Fruit fly (Drosophila melanogaster) whole organism, embryonic: ENCODE results near the gene CG46301.
A peak's percentile ranks its signal among the peaks of the same experiment; 100 is the strongest.

ENCODE experiments used
- B-H2 ChIP-seq: fragments of 200-800 bp; sonication (Bioruptor generic); optimal IDR thresholded peaks from 2 replicates; lab custom pipeline; 2018; ENCODE audit warnings: missing biosample characterization, mild to moderate bottlenecking, missing genetic modification characterization
- Bdp1 ChIP-seq: fragments of 200-800 bp; sonication (Bioruptor generic); optimal IDR thresholded peaks from 3 replicates; lab custom pipeline; 2016; ENCODE audit warnings: missing biosample characterization, missing genetic modification characterization
- Bgb ChIP-seq: fragments of 200-800 bp; sonication (Bioruptor generic); IDR thresholded peaks from 2 replicates; pipeline ENCODE4 v1.3.6; 2022; ENCODE audit warnings: missing biosample characterization, missing genetic modification characterization; ENCODE audit not compliant: partially characterized antibody
- BtbVII ChIP-seq: fragments of 200-800 bp; sonication (Bioruptor generic); optimal IDR thresholded peaks from 3 replicates; lab custom pipeline; 2017; ENCODE audit warnings: missing biosample characterization, mild to moderate bottlenecking, missing genetic modification characterization
- CG10274 ChIP-seq: fragments of 200-800 bp; sonication (Bioruptor generic); optimal IDR thresholded peaks from 3 replicates; lab custom pipeline; 2017; ENCODE audit warnings: missing biosample characterization, mild to moderate bottlenecking, missing genetic modification characterization
- CG10366 ChIP-seq: fragments of 200-800 bp; sonication (Bioruptor generic); IDR thresholded peaks from 2 replicates; pipeline ENCODE4 v1.3.6; 2022; ENCODE audit warnings: missing biosample characterization, missing genetic modification characterization
- CG12071 ChIP-seq: fragments of 200-800 bp; sonication (Bioruptor generic); optimal IDR thresholded peaks from 3 replicates; lab custom pipeline; 2018; ENCODE audit warnings: missing biosample characterization, mild to moderate bottlenecking, missing genetic modification characterization
- CG1529 ChIP-seq: fragments of 200-800 bp; sonication (Bioruptor generic); optimal IDR thresholded peaks from 3 replicates; lab custom pipeline; 2018; ENCODE audit warnings: missing biosample characterization, missing genetic modification characterization
- CG1602 ChIP-seq: fragments of 200-800 bp; sonication (Bioruptor generic); optimal IDR thresholded peaks from 3 replicates; lab custom pipeline; 2016; ENCODE audit warnings: missing biosample characterization, missing genetic modification characterization
- CG17829 ChIP-seq: fragments of 200-800 bp; optimal IDR thresholded peaks from 2 replicates; lab custom pipeline; 2019; ENCODE audit warnings: missing biosample characterization, mild to moderate bottlenecking, missing genetic modification characterization, moderate library complexity
- CG2875 ChIP-seq: fragments of 200-800 bp; sonication (Bioruptor generic); optimal IDR thresholded peaks from 2 replicates; lab custom pipeline; 2017; ENCODE audit warnings: missing biosample characterization, mild to moderate bottlenecking, missing genetic modification characterization, missing genetic modification reagents
- CG6254 ChIP-seq: fragments of 200-800 bp; sonication (Bioruptor generic); optimal IDR thresholded peaks from 3 replicates; lab custom pipeline; 2017; ENCODE audit warnings: mild to moderate bottlenecking, missing biosample characterization, missing genetic modification reagents, missing genetic modification characterization
- CG6765 ChIP-seq: fragments of 200-800 bp; sonication (Bioruptor generic); optimal IDR thresholded peaks from 3 replicates; lab custom pipeline; 2017; ENCODE audit warnings: missing biosample characterization, mild to moderate bottlenecking, missing genetic modification characterization
- CG7745 ChIP-seq: fragments of 200-800 bp; sonication (Bioruptor generic); optimal IDR thresholded peaks from 2 replicates; lab custom pipeline; 2018; ENCODE audit warnings: missing biosample characterization, mild to moderate bottlenecking, missing genetic modification characterization, moderate library complexity
- CG9932 ChIP-seq: fragments of 200-800 bp; sonication (Bioruptor generic); IDR thresholded peaks from 2 replicates; pipeline ENCODE4 v1.3.6; 2022; ENCODE audit warnings: missing biosample characterization, missing genetic modification characterization
- CTCF ChIP-seq: fragments of 200-800 bp; sonication (Bioruptor generic); optimal IDR thresholded peaks from 2 replicates; lab custom pipeline; 2017; ENCODE audit warnings: missing biosample characterization, mild to moderate bottlenecking, missing genetic modification characterization, moderate library complexity
- Ets65A ChIP-seq: fragments of 200-800 bp; sonication (Bioruptor generic); peaks from one replicate; lab custom pipeline; 2016; ENCODE audit warnings: missing biosample characterization, missing genetic modification characterization
- Fer3 ChIP-seq: fragments of 200-800 bp; sonication (Bioruptor generic); optimal IDR thresholded peaks from 2 replicates; lab custom pipeline; 2018; ENCODE audit warnings: missing biosample characterization, mild to moderate bottlenecking, missing genetic modification characterization, moderate library complexity
- H15 ChIP-seq: fragments of 200-800 bp; sonication (Bioruptor generic); IDR thresholded peaks from 3 replicates; pipeline ENCODE4 v1.3.6; 2022; ENCODE audit warnings: missing biosample characterization, missing genetic modification characterization
- HLHmδ ChIP-seq: fragments of 200-800 bp; sonication (Bioruptor generic); optimal IDR thresholded peaks from 2 replicates; lab custom pipeline; 2018; ENCODE audit warnings: missing biosample characterization, mild to moderate bottlenecking, missing genetic modification characterization, moderate library complexity
- Hmx ChIP-seq: fragments of 200-800 bp; sonication (Bioruptor generic); optimal IDR thresholded peaks from 2 replicates; lab custom pipeline; 2016; ENCODE audit warnings: missing biosample characterization, missing genetic modification characterization
- Mad ChIP-seq: fragments of 200-800 bp; sonication (Bioruptor generic); optimal IDR thresholded peaks from 2 replicates; lab custom pipeline; 2016; ENCODE audit warnings: missing biosample characterization, missing genetic modification characterization
- Oli ChIP-seq: fragments of 200-800 bp; sonication (Bioruptor generic); optimal IDR thresholded peaks from 2 replicates; lab custom pipeline; 2018; ENCODE audit warnings: missing biosample characterization, mild to moderate bottlenecking, missing genetic modification characterization, moderate library complexity
- Ptx1 ChIP-seq: fragments of 200-800 bp; sonication (Bioruptor generic); IDR thresholded peaks from 2 replicates; pipeline ENCODE4 v1.3.6; 2022; ENCODE audit warnings: missing biosample characterization, missing genetic modification characterization
- Rfx ChIP-seq: fragments of 200-800 bp; sonication (Bioruptor generic); IDR thresholded peaks from 2 replicates; pipeline ENCODE4 v1.3.6; 2022; ENCODE audit warnings: missing biosample characterization, missing genetic modification characterization
- Six4 ChIP-seq: fragments of 200-800 bp; sonication (Bioruptor generic); optimal IDR thresholded peaks from 2 replicates; lab custom pipeline; 2016; ENCODE audit warnings: missing biosample characterization, missing genetic modification characterization
- Sox102F ChIP-seq: fragments of 200-800 bp; sonication (Bioruptor generic); optimal IDR thresholded peaks from 2 replicates; lab custom pipeline; 2018; ENCODE audit warnings: missing biosample characterization, mild to moderate bottlenecking, missing genetic modification characterization, moderate library complexity
- Sry-β ChIP-seq: fragments of 200-800 bp; sonication (Bioruptor generic); optimal IDR thresholded peaks from 2 replicates; lab custom pipeline; 2018; ENCODE audit warnings: missing biosample characterization, mild to moderate bottlenecking, missing genetic modification characterization, moderate library complexity
- az2 ChIP-seq: fragments of 200-800 bp; sonication (Bioruptor generic); optimal IDR thresholded peaks from 3 replicates; lab custom pipeline; 2016; ENCODE audit warnings: missing biosample characterization, missing genetic modification characterization
- br ChIP-seq: fragments of >200 bp; optimal IDR thresholded peaks from 2 replicates; lab custom pipeline; 2017
- bsh ChIP-seq, 2 experiments: fragments of 200-800 bp; sonication (Bioruptor generic); optimal IDR thresholded peaks; 2 replicates each; lab custom pipeline; 2017 to 2018; ENCODE audit warnings: mild to moderate bottlenecking in 2 of 2, missing biosample characterization in 2 of 2, missing genetic modification characterization in 2 of 2, moderate library complexity in 1 of 2
- btn ChIP-seq: fragments of 200-800 bp; sonication (Bioruptor generic); optimal IDR thresholded peaks from 2 replicates; lab custom pipeline; 2016; ENCODE audit warnings: missing biosample characterization, missing genetic modification characterization
- ci ChIP-seq: fragments of 200-800 bp; sonication (Bioruptor generic); IDR thresholded peaks from 3 replicates; pipeline ENCODE4 v1.3.6; 2022; ENCODE audit warnings: missing biosample characterization, missing genetic modification characterization
- crol ChIP-seq: fragments of 200-800 bp; sonication (Bioruptor generic); IDR thresholded peaks from 2 replicates; pipeline ENCODE4 v1.3.6; 2022; ENCODE audit warnings: missing biosample characterization, missing genetic modification characterization
- dysf ChIP-seq: fragments of 200-800 bp; sonication (Bioruptor generic); IDR thresholded peaks from 3 replicates; pipeline ENCODE4 v1.3.6; 2022; ENCODE audit warnings: missing biosample characterization, missing genetic modification characterization
- exex ChIP-seq: fragments of 200-800 bp; sonication (Bioruptor generic); optimal IDR thresholded peaks from 4 replicates; lab custom pipeline; 2018; ENCODE audit warnings: missing biosample characterization, mild to moderate bottlenecking, missing genetic modification characterization, moderate library complexity
- fd96Cb ChIP-seq: fragments of 200-800 bp; sonication (Bioruptor generic); optimal IDR thresholded peaks from 2 replicates; lab custom pipeline; 2018; ENCODE audit warnings: missing biosample characterization, mild to moderate bottlenecking, missing genetic modification characterization, moderate library complexity
- ftz-f1 ChIP-seq: fragments of 200-800 bp; sonication (Bioruptor generic); optimal IDR thresholded peaks from 2 replicates; lab custom pipeline; 2016; ENCODE audit warnings: missing biosample characterization, missing genetic modification characterization
- gcm2 ChIP-seq: fragments of 200-800 bp; sonication (Bioruptor generic); optimal IDR thresholded peaks from 2 replicates; lab custom pipeline; 2016; ENCODE audit warnings: missing biosample characterization, missing genetic modification characterization
- her ChIP-seq: fragments of 200-800 bp; sonication (Bioruptor generic); optimal IDR thresholded peaks from 2 replicates; lab custom pipeline; 2016; ENCODE audit warnings: missing biosample characterization, missing genetic modification characterization
- jumu ChIP-seq: fragments of 200-800 bp; sonication (Bioruptor generic); optimal IDR thresholded peaks from 3 replicates; lab custom pipeline; 2016; ENCODE audit warnings: missing biosample characterization, missing genetic modification characterization
- lbe ChIP-seq: fragments of 200-800 bp; sonication (Bioruptor generic); optimal IDR thresholded peaks from 2 replicates; lab custom pipeline; 2016; ENCODE audit warnings: missing biosample characterization, mild to moderate bottlenecking, missing genetic modification characterization
- phol ChIP-seq: fragments of 200-800 bp; sonication (Bioruptor generic); optimal IDR thresholded peaks from 3 replicates; lab custom pipeline; 2018; ENCODE audit warnings: missing biosample characterization, mild to moderate bottlenecking, missing genetic modification characterization, moderate library complexity
- pros ChIP-seq: fragments of 200-800 bp; sonication (Bioruptor generic); optimal IDR thresholded peaks from 3 replicates; lab custom pipeline; 2019; ENCODE audit warnings: missing biosample characterization, mild to moderate bottlenecking, missing genetic modification characterization, moderate library complexity
- pzg ChIP-seq: fragments of 200-800 bp; sonication (Bioruptor generic); optimal IDR thresholded peaks from 3 replicates; lab custom pipeline; 2018; ENCODE audit warnings: missing biosample characterization, mild to moderate bottlenecking, missing genetic modification characterization, moderate library complexity
- repo ChIP-seq: fragments of 200-800 bp; sonication (Bioruptor generic); optimal IDR thresholded peaks from 2 replicates; lab custom pipeline; 2016; ENCODE audit warnings: missing biosample characterization, missing genetic modification characterization
- sens ChIP-seq: fragments of 200-800 bp; sonication (Bioruptor generic); peaks from one replicate; lab custom pipeline; 2016; ENCODE audit warnings: missing biosample characterization, missing genetic modification characterization
- stwl ChIP-seq: fragments of 200-800 bp; sonication (Bioruptor generic); optimal IDR thresholded peaks from 3 replicates; lab custom pipeline; 2018; ENCODE audit warnings: missing biosample characterization, mild to moderate bottlenecking, missing genetic modification characterization, moderate library complexity
- tap ChIP-seq: fragments of 200-800 bp; optimal IDR thresholded peaks from 3 replicates; lab custom pipeline; 2019; ENCODE audit warnings: missing biosample characterization, mild to moderate bottlenecking, missing genetic modification characterization, moderate library complexity
- tgo ChIP-seq: fragments of 200-800 bp; sonication (Bioruptor generic); IDR thresholded peaks from 3 replicates; pipeline ENCODE4 v1.3.6; 2022; ENCODE audit warnings: missing biosample characterization, missing genetic modification characterization
- trem ChIP-seq: fragments of 200-800 bp; optimal IDR thresholded peaks from 3 replicates; lab custom pipeline; 2019; ENCODE audit warnings: missing biosample characterization, mild to moderate bottlenecking, missing genetic modification characterization, moderate library complexity
- vfl ChIP-seq: fragments of 200-800 bp; sonication (Bioruptor generic); optimal IDR thresholded peaks from 2 replicates; lab custom pipeline; 2016; ENCODE audit warnings: missing biosample characterization, missing genetic modification characterization
- vvl ChIP-seq: fragments of 200-800 bp; sonication (Bioruptor generic); IDR thresholded peaks from 2 replicates; pipeline ENCODE4 v1.3.6; 2022; ENCODE audit warnings: missing biosample characterization, missing genetic modification characterization

CG46301 gene

DNA sequence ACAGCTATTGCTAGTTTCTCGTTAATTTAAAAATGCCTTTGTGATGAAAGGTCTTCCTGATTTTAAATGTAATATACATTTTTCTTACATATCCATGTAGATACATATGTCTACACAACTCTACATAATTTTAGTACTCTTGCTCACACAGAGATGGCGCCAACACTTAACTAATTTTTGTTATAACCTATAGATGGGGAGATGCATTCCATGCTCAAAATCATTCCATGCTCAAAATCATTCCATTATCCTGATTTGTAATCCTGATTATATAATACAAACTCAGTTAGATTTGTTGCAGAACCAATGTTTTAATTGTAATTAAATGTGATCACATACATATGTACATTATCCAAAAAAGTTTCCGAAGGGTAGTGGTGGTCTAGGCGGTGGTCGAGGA, 57.0 kb downstream of the CG46301 start (continued):
- TF ChIP-seq CTCF (GFP tag; lab: Kevin White, UChicago) (peak; percentile 98), Ptx1 (GFP tag; lab: Robert Waterston, UW) (peak; percentile 40; the same call in 1 of the 2 replicates), jumu (no peak), crol (GFP tag; lab: Robert Waterston, UW) (no peak), pros (no peak), gcm2 (GFP tag; lab: Kevin White, UChicago) (no peak), btn (GFP tag; lab: Kevin White, UChicago) (no peak), CG12071 (GFP tag; lab: Kevin White, UChicago) (no peak), Oli (no peak), sens (peak; percentile 60), bsh (GFP tag; optimal IDR thresholded peaks at IDR 0.05; lab: Kevin White, UChicago) (no peak), Ets65A (peak; percentile 78), fd96Cb (no peak), Mad (no peak), Sox102F (GFP tag; lab: Kevin White, UChicago) (peak; percentile 44), trem (tag; lab: Kevin White, UChicago) (peak; percentile 38), tgo (GFP tag; lab: Robert Waterston, UW) (no peak), BtbVII (GFP tag; lab: Kevin White, UChicago) (no peak), CG7745 (tag; lab: Kevin White, UChicago) (no peak), CG17829 (tag; lab: Kevin White, UChicago) (no peak), dysf (GFP tag; lab: Robert Waterston, UW) (peak; percentile 36; the same call in 1 of the 3 replicates), vfl (GFP tag; lab: Kevin White, UChicago) (no peak), CG1529 (GFP tag; lab: Kevin White, UChicago) (no peak), br (lab: Kevin White, UChicago) (no peak), Rfx (GFP tag; lab: Robert Waterston, UW) (peak; percentile 26; the same call in 1 of the 2 replicates), H15 (GFP tag; lab: Robert Waterston, UW) (no peak), phol (no peak), ci (GFP tag; lab: Robert Waterston, UW) (0 out of 3 replicates have a peak, but pooled peaks have one; percentile 32), pzg (GFP tag; lab: Kevin White, UChicago) (no peak), lbe (GFP tag; lab: Kevin White, UChicago) (no peak), her (GFP tag; lab: Kevin White, UChicago) (no peak), CG10274 (no peak), repo (GFP tag; lab: Kevin White, UChicago) (no peak), Six4 (no peak), CG2875 (GFP tag; lab: Kevin White, UChicago) (no peak), Bdp1 (GFP tag; lab: Kevin White, UChicago) (no peak), vvl (no peak; the same call in 1 of the 2 replicates), HLHmδ (GFP tag; lab: Kevin White, UChicago) (no peak), CG6765 (GFP tag; lab: Kevin White, UChicago) (no peak), ftz-f1 (GFP tag; lab: Kevin White, UChicago) (no peak), Bgb (peak; percentile 69), Sry-β (no peak), stwl (tag; lab: Kevin White, UChicago) (peak; percentile 89), exex (no peak), CG1602 (GFP tag; lab: Kevin White, UChicago) (no peak), CG6254 (GFP tag; lab: Kevin White, UChicago) (no peak), CG9932 (no peak), az2 (GFP tag; lab: Kevin White, UChicago) (peak; percentile 2), Fer3 (tag; lab: Kevin White, UChicago) (no peak), Hmx (GFP tag; lab: Kevin White, UChicago) (no peak), tap (tag; lab: Kevin White, UChicago) (no peak), CG10366 (GFP tag; lab: Robert Waterston, UW) (no peak), B-H2 (GFP tag; lab: Kevin White, UChicago) (no peak)
